Worm (Caenorhabditis elegans): ENCODE results near the gene Y56A3A.2.

Gene Y56A3A.2

DNA sequence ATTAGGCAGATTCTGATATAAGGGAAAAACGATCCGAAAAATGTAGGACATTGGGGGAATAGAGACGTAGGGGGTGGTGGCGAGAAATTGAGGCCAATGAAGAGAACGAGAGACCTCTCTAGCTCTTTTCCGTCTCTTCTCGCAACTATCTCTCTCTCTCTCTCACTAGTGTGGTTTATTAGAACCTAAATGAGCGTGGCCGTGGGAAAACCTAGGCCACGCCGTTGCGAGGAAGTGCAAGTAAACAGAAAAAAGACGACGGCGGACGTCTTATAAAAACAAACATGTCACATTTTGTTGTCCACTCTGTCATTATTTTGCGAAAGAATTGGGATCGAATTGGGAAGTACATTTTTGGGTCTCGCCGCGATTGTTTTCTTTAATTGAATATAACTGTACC is 8.0 kb upstream of the Y56A3A.2 start:
- TF ChIP-seq ceh-22 (tag; optimal IDR thresholded peaks at IDR 0.05) (no peak), ceh-14 (tag; optimal IDR thresholded peaks at IDR 0.05) (peak; percentile 44), dmd-4 (tag; optimal IDR thresholded peaks at IDR 0.05; ENCODE audit: borderline replicate concordance) (no peak), sox-2 (GFP tag; IDR thresholded peaks at IDR 0.05) (no peak), pax-1 (tag; optimal IDR thresholded peaks at IDR 0.05) (peak; percentile 53), ceh-48 (tag; optimal IDR thresholded peaks at IDR 0.05) (no peak), elt-2 (tag; optimal IDR thresholded peaks at IDR 0.05) (peak; percentile 53), hlh-8 (tag; optimal IDR thresholded peaks at IDR 0.05) (peak; percentile 66), ceh-9 (tag; optimal IDR thresholded peaks at IDR 0.05) (no peak), ceh-30 (tag; optimal IDR thresholded peaks at IDR 0.05) (no peak), syd-9 (tag; optimal IDR thresholded peaks at IDR 0.05) (no peak), ceh-2 (tag; optimal IDR thresholded peaks at IDR 0.05) (peak; percentile 94), pqm-1 (tag; optimal IDR thresholded peaks at IDR 0.05) (peak; percentile 41), ztf-16 (tag; optimal IDR thresholded peaks at IDR 0.05) (no peak), rnt-1 (tag; optimal IDR thresholded peaks at IDR 0.05) (peak; percentile 95), hlh-6 (tag; optimal IDR thresholded peaks at IDR 0.05) (peak; percentile 52), eyg-1 (tag; optimal IDR thresholded peaks at IDR 0.05) (peak; percentile 45), sox-4 (tag; optimal IDR thresholded peaks at IDR 0.05) (no peak), pha-2 (tag; optimal IDR thresholded peaks at IDR 0.05) (peak; percentile 56), odd-2 (tag; optimal IDR thresholded peaks at IDR 0.05) (no peak), ref-2 (tag; optimal IDR thresholded peaks at IDR 0.05) (peak; percentile 63), tbx-2 (tag; optimal IDR thresholded peaks at IDR 0.05) (peak; percentile 94), lim-6 (tag; optimal IDR thresholded peaks at IDR 0.05) (peak; percentile 57), ceh-18 (tag; optimal IDR thresholded peaks at IDR 0.05) (peak; percentile 68), hlh-15 (tag; optimal IDR thresholded peaks at IDR 0.05) (peak; percentile 15), tbx-7 (tag; optimal IDR thresholded peaks at IDR 0.05) (peak; percentile 69), fkh-6 (tag; optimal IDR thresholded peaks at IDR 0.05) (no peak), madf-2 (tag; optimal IDR thresholded peaks at IDR 0.05) (peak; percentile 40), ttx-3 (tag; optimal IDR thresholded peaks at IDR 0.05) (no peak), unc-86 (tag; optimal IDR thresholded peaks at IDR 0.05) (no peak), hlh-13 (GFP tag; optimal IDR thresholded peaks at IDR 0.05) (no peak), ets-4 (tag; optimal IDR thresholded peaks at IDR 0.05) (peak; percentile 92), pros-1 (tag; optimal IDR thresholded peaks at IDR 0.05) (peak; percentile 33), pag-3 (tag; optimal IDR thresholded peaks at IDR 0.05; ENCODE audit: borderline replicate concordance) (no peak), npax-4 (tag; optimal IDR thresholded peaks at IDR 0.05) (no peak), F13H6.1 (tag; optimal IDR thresholded peaks at IDR 0.05) (peak; percentile 55), ahr-1 (tag; optimal IDR thresholded peaks at IDR 0.05) (no peak), ceh-34 (tag; optimal IDR thresholded peaks at IDR 0.05) (peak; percentile 55), T23F11.4 (GFP tag; optimal IDR thresholded peaks at IDR 0.05) (no peak), C08G9.2 (tag; optimal IDR thresholded peaks at IDR 0.05) (peak; percentile 93), gmeb-2 (tag; optimal IDR thresholded peaks at IDR 0.05) (peak; percentile 47), ceh-45 (GFP tag; IDR thresholded peaks at IDR 0.05) (no peak), unc-3 (GFP tag; conservative IDR thresholded peaks at IDR 0.05) (no peak), unc-3 (tag; optimal IDR thresholded peaks at IDR 0.05) (no peak), fax-1 (tag; optimal IDR thresholded peaks at IDR 0.05) (peak; percentile 60), sdc-2 (tag; optimal IDR thresholded peaks at IDR 0.05) (peak; percentile 32), pat-9 (tag; optimal IDR thresholded peaks at IDR 0.05) (no peak), mec-3 (tag; optimal IDR thresholded peaks at IDR 0.05; ENCODE audit: borderline replicate concordance) (peak; percentile 62), ceh-6 (GFP tag; optimal IDR thresholded peaks at IDR 0.05) (no peak), Y22D7AL.16 (tag; optimal IDR thresholded peaks at IDR 0.05) (no peak), pha-4 (tag; optimal IDR thresholded peaks at IDR 0.05) (no peak), unc-55 (GFP tag; optimal IDR thresholded peaks at IDR 0.05) (peak; percentile 59), nhr-11 (tag; optimal IDR thresholded peaks at IDR 0.05) (no peak), elt-4 (tag; optimal IDR thresholded peaks at IDR 0.05) (no peak), C38D4.7 (GFP tag; optimal IDR thresholded peaks at IDR 0.05) (peak; percentile 12)

All from whole organism, late embryonic.